Worm (Caenorhabditis elegans) whole organism, L1 larva: ENCODE measurements around the gene nhr-28.

Experiments
- ama-1 ChIP-seq: fragments of 150-350 bp; optimal IDR thresholded peaks from 2 replicates; lab custom pipeline; 2014
- dpl-1 ChIP-seq, 3 experiments: fragments of 150-350 bp in 2 of 3; sonication (generic microtip) in 1 of 3; optimal IDR thresholded peaks; 2 replicates each; lab custom pipeline; 2014 to 2017; ENCODE audit warnings: missing biosample characterization in 3 of 3, missing genetic modification characterization in 3 of 3, missing genetic modification reagents in 3 of 3
- egl-13 ChIP-seq: sonication (generic microtip); optimal IDR thresholded peaks from 2 replicates; lab custom pipeline; 2016; ENCODE audit warnings: missing genotype, missing genetic modification reagents, missing genetic modification characterization, missing compliant biosample characterization
- fos-1 ChIP-seq: fragments of 150-350 bp; optimal IDR thresholded peaks from 2 replicates; lab custom pipeline; 2014; ENCODE audit warnings: missing biosample characterization, missing genetic modification characterization
- nhr-237 ChIP-seq: fragments of 150-350 bp; optimal IDR thresholded peaks from 2 replicates; lab custom pipeline; 2014; ENCODE audit warnings: missing biosample characterization, missing genetic modification characterization
- sptf-1 ChIP-seq: fragments of 150-350 bp; optimal IDR thresholded peaks from 2 replicates; lab custom pipeline; 2014; ENCODE audit warnings: missing biosample characterization, missing genetic modification characterization
- ztf-4 ChIP-seq: fragments of 150-350 bp; optimal IDR thresholded peaks from 2 replicates; lab custom pipeline; 2014; ENCODE audit warnings: missing biosample characterization, missing genetic modification characterization

DNA sequence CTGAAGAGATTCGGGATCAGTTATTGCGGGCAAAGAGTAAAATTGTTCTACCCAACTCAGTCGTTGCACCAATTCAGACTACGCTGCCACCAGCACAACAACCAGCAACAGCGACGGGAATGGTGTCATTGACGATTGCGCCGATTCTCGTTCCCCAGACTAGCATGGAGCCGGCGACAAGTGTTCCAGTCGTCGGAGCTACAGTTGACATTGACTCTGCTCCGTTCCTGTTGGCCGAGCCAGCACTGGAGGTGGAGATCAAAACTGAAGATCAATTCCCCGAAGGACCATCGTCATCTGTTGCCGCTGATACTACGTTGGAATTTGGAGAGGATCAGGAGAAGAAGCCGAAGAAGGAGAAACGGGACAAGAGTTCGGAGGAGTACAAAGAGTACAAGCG, 19.4 kb upstream of the nhr-28 start:
- no peak for TF ChIP-seq nhr-237 (tag; lab: Kevin White, UChicago)
- no peak for TF ChIP-seq ama-1 (lab: Kevin White, UChicago)
- TF ChIP-seq egl-13 (tag; lab: Kevin White, UChicago), result no peak
- TF ChIP-seq ztf-4, result no peak
- TF ChIP-seq sptf-1 (tag; lab: Kevin White, UChicago), result no peak
- no peak for TF ChIP-seq fos-1 (tag; lab: Kevin White, UChicago)
- TF ChIP-seq dpl-1 (GFP tag; optimal IDR thresholded peaks at IDR 0.05; lab: Kevin White, UChicago), result no peak
